Fruit fly (Drosophila melanogaster): ENCODE measurements around the gene ScsbetaA.

The ScsbetaA gene

dm6 chr3R:8960329-8960728 lies 21.8 kb downstream of the ScsbetaA start (continued):
- TF ChIP-seq onecut (GFP tag; IDR thresholded peaks at IDR 0.05) (peak; percentile 17; the same call in 1 of the 2 replicates), CG1603 (tag; optimal IDR thresholded peaks at IDR 0.05) (no peak), nerfin-1 (tag; optimal IDR thresholded peaks at IDR 0.05) (peak; percentile 42), D (optimal IDR thresholded peaks at IDR 0.05) (no peak), D (GFP tag; optimal IDR thresholded peaks at IDR 0.05) (peak; percentile 53), cwo (GFP tag; optimal IDR thresholded peaks at IDR 0.05) (peak; percentile 10), cad (GFP tag; optimal IDR thresholded peaks at IDR 0.05) (no peak), B-H2 (GFP tag; optimal IDR thresholded peaks at IDR 0.05) (no peak), CG9727 (GFP tag; optimal IDR thresholded peaks at IDR 0.05) (peak; percentile 51), CHES-1-like (GFP tag; optimal IDR thresholded peaks at IDR 0.05) (no peak), CG15073 (GFP tag; optimal IDR thresholded peaks at IDR 0.05) (no peak), Lpt (GFP tag; optimal IDR thresholded peaks at IDR 0.05) (no peak), ase (GFP tag; IDR thresholded peaks at IDR 0.05) (0 out of 3 replicates have a peak, but pooled peaks have one; percentile 39), Spps (tag; optimal IDR thresholded peaks at IDR 0.05) (no peak), nom (GFP tag; optimal IDR thresholded peaks at IDR 0.05) (no peak), bigmax (GFP tag; optimal IDR thresholded peaks at IDR 0.05) (no peak), ab (GFP tag; optimal IDR thresholded peaks at IDR 0.05) (no peak), lmd (GFP tag; IDR thresholded peaks at IDR 0.05) (peak; percentile 45), dimm (GFP tag; IDR thresholded peaks at IDR 0.05) (no peak), prd (optimal IDR thresholded peaks at IDR 0.05) (no peak), prd (GFP tag; IDR thresholded peaks at IDR 0.05) (peak; percentile 73; the same call in 2 of the 3 replicates), Elba2 (GFP tag; optimal IDR thresholded peaks at IDR 0.05) (no peak), CG8089 (GFP tag; optimal IDR thresholded peaks at IDR 0.05) (no peak), CG10321 (GFP tag; IDR thresholded peaks at IDR 0.05) (no peak), CG6854 (GFP tag; optimal IDR thresholded peaks at IDR 0.05) (no peak), croc (GFP tag; conservative IDR thresholded peaks at IDR 0.05) (no peak), fd64A (GFP tag; optimal IDR thresholded peaks at IDR 0.05) (no peak), Hr3 (GFP tag; optimal IDR thresholded peaks at IDR 0.05) (peak; percentile 56), CG8359 (GFP tag; optimal IDR thresholded peaks at IDR 0.05; ENCODE audit: borderline replicate concordance) (peak; percentile 27), CG33557 (GFP tag; optimal IDR thresholded peaks at IDR 0.05) (peak; percentile 7), Hey (tag; optimal IDR thresholded peaks at IDR 0.05) (no peak), CG11247 (GFP tag; IDR thresholded peaks at IDR 0.05) (no peak), lov (optimal IDR thresholded peaks at IDR 0.05) (no peak), lov (GFP tag; IDR thresholded peaks at IDR 0.05) (no peak), ssp (GFP tag; IDR thresholded peaks at IDR 0.05) (no peak), CG14710 (tag; optimal IDR thresholded peaks at IDR 0.05) (peak; percentile 44), CTCF (GFP tag; optimal IDR thresholded peaks at IDR 0.05) (no peak), wek (GFP tag; optimal IDR thresholded peaks at IDR 0.05) (no peak), Dll (GFP tag; IDR thresholded peaks at IDR 0.05; ENCODE audit: partially characterized antibody) (no peak), CG14441 (GFP tag; IDR thresholded peaks at IDR 0.05) (no peak), unc-4 (GFP tag; IDR thresholded peaks at IDR 0.05; ENCODE audit: partially characterized antibody) (no peak), stwl (tag; optimal IDR thresholded peaks at IDR 0.05) (no peak), Rfx (GFP tag; IDR thresholded peaks at IDR 0.05) (no peak), da (GFP tag; optimal IDR thresholded peaks at IDR 0.05) (no peak), dysf (GFP tag; IDR thresholded peaks at IDR 0.05) (peak; percentile 72), bsh (GFP tag; optimal IDR thresholded peaks at IDR 0.05) (peak in 1 of 2 experiments; percentile 64), grn (GFP tag; optimal IDR thresholded peaks at IDR 0.05) (no peak), yki (optimal IDR thresholded peaks at IDR 0.05) (no peak), Fer1 (GFP tag; optimal IDR thresholded peaks at IDR 0.05) (no peak), Doc2 (GFP tag; IDR thresholded peaks at IDR 0.05) (no peak), HLH54F (GFP tag; optimal IDR thresholded peaks at IDR 0.05) (no peak), z (GFP tag; IDR thresholded peaks at IDR 0.05) (no peak), lab (GFP tag; optimal IDR thresholded peaks at IDR 0.05) (peak; percentile 38), danr (GFP tag; IDR thresholded peaks at IDR 0.05) (no peak)
